5 fruit fly cellular contexts compared by ENCODE assay signal in the genomic region with DNA sequence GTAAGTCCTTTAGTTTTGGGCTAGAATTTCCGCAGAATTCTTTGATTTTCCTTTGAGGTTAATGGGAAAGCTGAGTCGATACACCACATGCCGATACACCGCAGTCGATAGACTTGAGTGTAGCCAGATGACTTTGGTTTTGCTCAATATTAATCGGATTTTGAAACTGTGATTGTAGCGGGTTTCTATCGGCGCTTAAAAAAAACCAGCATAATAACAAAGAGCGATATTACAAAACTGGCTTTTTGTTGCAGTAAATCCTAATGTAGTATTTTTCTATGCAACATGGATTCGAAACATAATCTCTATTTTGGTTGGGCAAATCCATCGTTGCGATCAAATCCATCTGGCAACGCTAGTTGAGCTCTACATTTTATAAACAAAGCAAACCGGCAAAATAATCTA.
A peak's percentile ranks its signal among the peaks of the same experiment; 100 is the strongest.
TF ChIP-seq lines count a peak whose summit lies in the region.

Polr3D (minus strand) TSS at position 116 of the 405 bp plus-strand sequence.
mus304 (plus strand) TSS at position 356 of the 405 bp plus-strand sequence.

- TF ChIP-seq CTCF in whole organism, embryonic (GFP tag; optimal IDR thresholded peaks at IDR 0.05; lab: Kevin White, UChicago), result no peak

TF ChIP-seq in whole organism, adult, 20 proteins besides CTCF, POLR2A, EP300 and RAD21 (continues in another document):
- TF ChIP-seq Clk (GFP tag; optimal IDR thresholded peaks at IDR 0.05; lab: Kevin White, UChicago) (no peak), kay (GFP tag; lab: Kevin White, UChicago; ENCODE audit: borderline replicate concordance) (no peak), cic (GFP tag; optimal IDR thresholded peaks at IDR 0.05; lab: Kevin White, UChicago) (no peak), CG33017 (tag; optimal IDR thresholded peaks at IDR 0.05; lab: Kevin White, UChicago) (no peak), Mnt (GFP tag; optimal IDR thresholded peaks at IDR 0.05; lab: Kevin White, UChicago) (peak; percentile 50), CG12768 (GFP tag; optimal IDR thresholded peaks at IDR 0.05; lab: Kevin White, UChicago) (no peak), CG1620 (GFP tag; optimal IDR thresholded peaks at IDR 0.05; lab: Kevin White, UChicago) (peak; percentile 29), tj (GFP tag; optimal IDR thresholded peaks at IDR 0.05; lab: Kevin White, UChicago) (no peak), ovo (GFP tag; optimal IDR thresholded peaks at IDR 0.05; lab: Kevin White, UChicago) (no peak), CG14711 (tag; optimal IDR thresholded peaks at IDR 0.05; lab: Kevin White, UChicago) (peak; percentile 2), CG7045 (GFP tag; optimal IDR thresholded peaks at IDR 0.05; lab: Kevin White, UChicago) (peak; percentile 3), CG7101 (tag; optimal IDR thresholded peaks at IDR 0.05; lab: Kevin White, UChicago) (peak; percentile 21), toe (GFP tag; optimal IDR thresholded peaks at IDR 0.05; lab: Kevin White, UChicago) (peak; percentile 76), CG5204 (GFP tag; optimal IDR thresholded peaks at IDR 0.05; lab: Kevin White, UChicago) (no peak), bab1 (GFP tag; optimal IDR thresholded peaks at IDR 0.05; lab: Kevin White, UChicago) (peak; percentile 29), Hr96 (GFP tag; optimal IDR thresholded peaks at IDR 0.05; lab: Kevin White, UChicago) (no peak), pad (GFP tag; optimal IDR thresholded peaks at IDR 0.05; lab: Kevin White, UChicago) (no peak)

TF ChIP-seq in whole organism, embryonic, 481 proteins besides CTCF, POLR2A, EP300 and RAD21 (continues in another document):
- TF ChIP-seq Tbp (GFP tag; optimal IDR thresholded peaks at IDR 0.05; lab: Kevin White, UChicago), result no peak
- TF ChIP-seq Stat92E (GFP tag; optimal IDR thresholded peaks at IDR 0.05; lab: Kevin White, UChicago), result no peak
- no peak for TF ChIP-seq CG43689 (GFP tag; IDR thresholded peaks at IDR 0.05; lab: Robert Waterston, UW)
- no peak for TF ChIP-seq fd64A (GFP tag; optimal IDR thresholded peaks at IDR 0.05; lab: Kevin White, UChicago)
- TF ChIP-seq dati (GFP tag; IDR thresholded peaks at IDR 0.05; lab: Robert Waterston, UW), result no peak
- TF ChIP-seq CG14710 (tag; optimal IDR thresholded peaks at IDR 0.05; lab: Kevin White, UChicago), result peak; percentile 59
- no peak for TF ChIP-seq CG16779 (GFP tag; IDR thresholded peaks at IDR 0.05; lab: Robert Waterston, UW)
- no peak for TF ChIP-seq bcd (GFP tag; optimal IDR thresholded peaks at IDR 0.05; lab: Kevin White, UChicago)
- peak; percentile 19 for TF ChIP-seq CG30020 (tag; optimal IDR thresholded peaks at IDR 0.05; lab: Kevin White, UChicago)
- TF ChIP-seq dmrt99B (tag; optimal IDR thresholded peaks at IDR 0.05; lab: Kevin White, UChicago), result no peak
- no peak for TF ChIP-seq CG5953 (GFP tag; IDR thresholded peaks at IDR 0.05; lab: Robert Waterston, UW)
- no peak for TF ChIP-seq pan (optimal IDR thresholded peaks at IDR 0.05; lab: Kevin White, UChicago)
- TF ChIP-seq pan (GFP tag; optimal IDR thresholded peaks at IDR 0.05 in 1 of 2, IDR thresholded peaks at IDR 0.05 in 1 of 2), result no peak
- no peak for TF ChIP-seq CG42726 (GFP tag; IDR thresholded peaks at IDR 0.05; lab: Robert Waterston, UW; ENCODE audit: partially characterized antibody)
- peak; percentile 58 for TF ChIP-seq CG34376 (GFP tag; optimal IDR thresholded peaks at IDR 0.05; lab: Kevin White, UChicago)
- TF ChIP-seq Xbp1 (GFP tag; optimal IDR thresholded peaks at IDR 0.05; lab: Kevin White, UChicago), result peak; percentile 27
- TF ChIP-seq CG15514 (GFP tag; optimal IDR thresholded peaks at IDR 0.05; lab: Kevin White, UChicago), result peak; percentile 92
- TF ChIP-seq CG12769 (tag; optimal IDR thresholded peaks at IDR 0.05; lab: Kevin White, UChicago), result no peak

TF ChIP-seq in whole organism, prepupa, 60 proteins besides CTCF, POLR2A, EP300 and RAD21:
- TF ChIP-seq Ets96B (tag; optimal IDR thresholded peaks at IDR 0.05; lab: Kevin White, UChicago), result peak; percentile 1
- TF ChIP-seq Eip75B (GFP tag; optimal IDR thresholded peaks at IDR 0.05; lab: Kevin White, UChicago), result peak; percentile 15
- TF ChIP-seq CG11762 (GFP tag; optimal IDR thresholded peaks at IDR 0.05; lab: Kevin White, UChicago; ENCODE audit: insufficient read depth), result no peak
- peak; percentile 11 for TF ChIP-seq Hr39 (GFP tag; optimal IDR thresholded peaks at IDR 0.05; lab: Kevin White, UChicago)
- TF ChIP-seq Hr38 (GFP tag; optimal IDR thresholded peaks at IDR 0.05; lab: Kevin White, UChicago), result no peak
- TF ChIP-seq esn (GFP tag; optimal IDR thresholded peaks at IDR 0.05; lab: Kevin White, UChicago), result peak; percentile 44
- peak; percentile 49 for TF ChIP-seq lz (GFP tag; optimal IDR thresholded peaks at IDR 0.05; lab: Kevin White, UChicago)
- peak; percentile 64 for TF ChIP-seq Sox14 (GFP tag; optimal IDR thresholded peaks at IDR 0.05; lab: Kevin White, UChicago)
- TF ChIP-seq CG10631 (GFP tag; optimal IDR thresholded peaks at IDR 0.05; lab: Kevin White, UChicago), result peak; percentile 20
- TF ChIP-seq CG8319 (GFP tag; optimal IDR thresholded peaks at IDR 0.05; lab: Kevin White, UChicago), result no peak
- TF ChIP-seq fkh (GFP tag; optimal IDR thresholded peaks at IDR 0.05; lab: Kevin White, UChicago), result no peak
- TF ChIP-seq Eip78C (GFP tag; lab: Kevin White, UChicago), result peak; percentile 56
- TF ChIP-seq CG31627 (GFP tag; optimal IDR thresholded peaks at IDR 0.05; lab: Kevin White, UChicago), result peak; percentile 6
- TF ChIP-seq dsx (GFP tag; optimal IDR thresholded peaks at IDR 0.05; lab: Kevin White, UChicago; ENCODE audit: poor library complexity, severe bottlenecking), result peak; percentile 3
- TF ChIP-seq Hr4 (GFP tag; optimal IDR thresholded peaks at IDR 0.05; lab: Kevin White, UChicago), result peak; percentile 3
- peak; percentile 41 for TF ChIP-seq CG3032 (tag; optimal IDR thresholded peaks at IDR 0.05; lab: Kevin White, UChicago)
- TF ChIP-seq CG16779 (tag; optimal IDR thresholded peaks at IDR 0.05; lab: Kevin White, UChicago), result no peak

TF ChIP-seq in whole organism, pupa, 21 proteins besides CTCF, POLR2A, EP300 and RAD21:
- TF ChIP-seq CG8159 (tag; optimal IDR thresholded peaks at IDR 0.05; lab: Kevin White, UChicago) (peak; percentile 20), EcR (GFP tag; optimal IDR thresholded peaks at IDR 0.05; lab: Kevin White, UChicago) (no peak), CG32121 (GFP tag; IDR thresholded peaks at IDR 0.05; lab: Robert Waterston, UW) (0 out of 2 replicates have a peak, but pooled peaks have one; percentile 29), CG15710 (tag; optimal IDR thresholded peaks at IDR 0.05; lab: Kevin White, UChicago) (peak; percentile 14), rn (GFP tag; IDR thresholded peaks at IDR 0.05; lab: Robert Waterston, UW) (0 out of 2 replicates have a peak, but pooled peaks have one; percentile 12), Pif1A (GFP tag; optimal IDR thresholded peaks at IDR 0.05; lab: Kevin White, UChicago) (no peak), CG12605 (GFP tag; IDR thresholded peaks at IDR 0.05; lab: Robert Waterston, UW) (no peak), CG34367 (tag; optimal IDR thresholded peaks at IDR 0.05; lab: Kevin White, UChicago) (no peak), Ets98B (GFP tag; IDR thresholded peaks at IDR 0.05; lab: Robert Waterston, UW) (no peak), CG10348 (GFP tag; IDR thresholded peaks at IDR 0.05; lab: Robert Waterston, UW) (no peak), D1 (tag; optimal IDR thresholded peaks at IDR 0.05; lab: Kevin White, UChicago) (no peak)

TF ChIP-seq in whole organism, wandering third instar larva, 38 proteins besides CTCF, POLR2A, EP300 and RAD21 (continues in another document):
- TF ChIP-seq Vsx2 (GFP tag; optimal IDR thresholded peaks at IDR 0.05; lab: Kevin White, UChicago; ENCODE audit: partially characterized antibody) (no peak), lola (GFP tag; optimal IDR thresholded peaks at IDR 0.05; lab: Kevin White, UChicago) (no peak), ey (GFP tag; optimal IDR thresholded peaks at IDR 0.05; lab: Kevin White, UChicago) (peak; percentile 47), dl (GFP tag; optimal IDR thresholded peaks at IDR 0.05; lab: Kevin White, UChicago; ENCODE audit: insufficient read depth in 1 of 2, partially characterized antibody in 2 of 2) (no peak), Rel (GFP tag; optimal IDR thresholded peaks at IDR 0.05; lab: Kevin White, UChicago) (no peak), Rel (tag; optimal IDR thresholded peaks at IDR 0.05; lab: Kevin White, UChicago) (peak; percentile 1), dmrt93B (GFP tag; optimal IDR thresholded peaks at IDR 0.05; lab: Kevin White, UChicago) (no peak), foxo (GFP tag; optimal IDR thresholded peaks at IDR 0.05; lab: Kevin White, UChicago) (peak in 1 of 2 experiments; percentile 51), Hr83 (GFP tag; optimal IDR thresholded peaks at IDR 0.05; lab: Kevin White, UChicago; ENCODE audit: poor library complexity, severe bottlenecking) (no peak), jim (GFP tag; optimal IDR thresholded peaks at IDR 0.05; lab: Kevin White, UChicago) (no peak), HLH106 (tag; optimal IDR thresholded peaks at IDR 0.05; lab: Kevin White, UChicago) (peak; percentile 61), Dfd (GFP tag; optimal IDR thresholded peaks at IDR 0.05; lab: Kevin White, UChicago) (no peak), pan (optimal IDR thresholded peaks at IDR 0.05; lab: Kevin White, UChicago) (no peak), br (GFP tag; optimal IDR thresholded peaks at IDR 0.05; lab: Kevin White, UChicago) (no peak), N (GFP tag; optimal IDR thresholded peaks at IDR 0.05; lab: Kevin White, UChicago) (no peak), Hr78 (GFP tag; optimal IDR thresholded peaks at IDR 0.05; lab: Kevin White, UChicago) (no peak), psq (GFP tag; optimal IDR thresholded peaks at IDR 0.05; lab: Kevin White, UChicago) (peak; percentile 19), sage (GFP tag; optimal IDR thresholded peaks at IDR 0.05; lab: Kevin White, UChicago) (no peak), Myc (optimal IDR thresholded peaks at IDR 0.05; lab: Kevin White, UChicago) (no peak), Sp1 (GFP tag; optimal IDR thresholded peaks at IDR 0.05; lab: Kevin White, UChicago) (peak; percentile 28), Hnf4 (GFP tag; optimal IDR thresholded peaks at IDR 0.05; lab: Kevin White, UChicago) (peak; percentile 20), dsf (GFP tag; optimal IDR thresholded peaks at IDR 0.05; lab: Kevin White, UChicago; ENCODE audit: borderline replicate concordance) (peak; percentile 13), fru (GFP tag; optimal IDR thresholded peaks at IDR 0.05; lab: Kevin White, UChicago) (peak; percentile 18), h (GFP tag; optimal IDR thresholded peaks at IDR 0.05; lab: Kevin White, UChicago) (peak; percentile 40), usp (GFP tag; optimal IDR thresholded peaks at IDR 0.05; lab: Kevin White, UChicago) (no peak), CG9705 (GFP tag; optimal IDR thresholded peaks at IDR 0.05; lab: Kevin White, UChicago) (peak; percentile 65), brk (GFP tag; optimal IDR thresholded peaks at IDR 0.05; lab: Kevin White, UChicago) (no peak), rgr (GFP tag; optimal IDR thresholded peaks at IDR 0.05; lab: Kevin White, UChicago) (peak; percentile 23), GATAd (GFP tag; optimal IDR thresholded peaks at IDR 0.05; lab: Kevin White, UChicago) (no peak), OdsH (GFP tag; optimal IDR thresholded peaks at IDR 0.05; lab: Kevin White, UChicago) (peak; percentile 24)
